Worm (Caenorhabditis elegans): ENCODE results near the gene flp-13.

DNA sequence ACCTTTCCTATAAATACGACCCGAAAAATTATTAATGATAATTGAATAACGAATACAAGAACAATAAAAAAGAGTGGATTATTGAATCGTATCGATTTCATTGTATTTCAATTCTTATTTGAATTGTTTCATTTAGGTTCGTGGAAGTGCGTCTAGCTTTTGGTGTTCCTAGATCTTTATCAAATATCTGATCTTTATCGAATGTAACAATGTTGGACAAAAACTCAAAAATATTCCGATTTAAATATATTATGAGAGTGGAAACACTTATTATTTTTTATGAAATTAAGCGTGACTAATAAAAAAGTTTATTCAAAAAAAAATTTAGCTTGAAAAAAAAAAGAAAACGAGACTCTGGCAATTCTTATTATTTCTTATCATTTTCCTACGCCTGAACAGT is 33.7 kb upstream of the flp-13 start, which contains the start of the genes C50F7.9 and C50F7.3:
- no peak for TF ChIP-seq zag-1 (tag; optimal IDR thresholded peaks at IDR 0.05)
- no peak for TF ChIP-seq ZK546.5 (tag; optimal IDR thresholded peaks at IDR 0.05)
- no peak for TF ChIP-seq lsy-2 (tag; optimal IDR thresholded peaks at IDR 0.05)
- TF ChIP-seq snpc-4 (tag; optimal IDR thresholded peaks at IDR 0.05), result no peak
- no peak for TF ChIP-seq sma-3 (GFP tag; optimal IDR thresholded peaks at IDR 0.05)
- TF ChIP-seq ztf-11 (tag; optimal IDR thresholded peaks at IDR 0.05), result no peak
- no peak for TF ChIP-seq nhr-12 (tag; optimal IDR thresholded peaks at IDR 0.05)
- no peak for TF ChIP-seq egl-27 (tag; optimal IDR thresholded peaks at IDR 0.05)
- TF ChIP-seq nhr-23 (tag; optimal IDR thresholded peaks at IDR 0.05), result no peak
- no peak for TF ChIP-seq ztf-4 (tag; optimal IDR thresholded peaks at IDR 0.05)
- TF ChIP-seq elt-1 (tag; optimal IDR thresholded peaks at IDR 0.05), result no peak
- TF ChIP-seq unc-62 (GFP tag; optimal IDR thresholded peaks at IDR 0.05), result no peak
